Fruit fly (Drosophila melanogaster): ENCODE measurements around the gene Mp.

dm6 chr3L:7086093-7086492 is 87.5 kb downstream of the Mp start:
- TF ChIP-seq Myc (optimal IDR thresholded peaks at IDR 0.05): no peak
- TF ChIP-seq ttk (optimal IDR thresholded peaks at IDR 0.05): no peak
- no peak for TF ChIP-seq psq (optimal IDR thresholded peaks at IDR 0.05)
- no peak for TF ChIP-seq h (optimal IDR thresholded peaks at IDR 0.05)
